Fruit fly (Drosophila melanogaster) whole organism, wandering third instar larva: ENCODE results near the gene CG15865.

Source experiments
- Abd-B ChIP-seq: fragments of >200 bp; optimal IDR thresholded peaks from 2 replicates; lab custom pipeline; 2017; ENCODE audit warnings: missing biosample characterization, missing genetic modification characterization
- CG32264 ChIP-seq: fragments of 200-800 bp; sonication (Bioruptor generic); optimal IDR thresholded peaks from 2 replicates; lab custom pipeline; 2016; ENCODE audit warnings: missing biosample characterization, missing genetic modification characterization
- CG9705 ChIP-seq: fragments of 200-800 bp; sonication (Bioruptor generic); optimal IDR thresholded peaks from 2 replicates; lab custom pipeline; 2018; ENCODE audit warnings: missing biosample characterization, mild to moderate bottlenecking, missing genetic modification characterization
- CrebA ChIP-seq: fragments of 200-800 bp; sonication (Bioruptor generic); optimal IDR thresholded peaks from 2 replicates; lab custom pipeline; 2016; ENCODE audit warnings: missing biosample characterization, mild to moderate bottlenecking, missing genetic modification characterization, borderline replicate concordance
- Dfd ChIP-seq: fragments of >200 bp; optimal IDR thresholded peaks from 2 replicates; lab custom pipeline; 2017; ENCODE audit warnings: missing biosample characterization, missing genetic modification characterization
- Dif ChIP-seq: fragments of 200-275, 200-300 bp; sonication (Bioruptor generic); optimal IDR thresholded peaks from 2 replicates; lab custom pipeline; 2018; ENCODE audit warnings: missing biosample characterization, missing genetic modification characterization; ENCODE audit not compliant: partially characterized antibody
- GATAd ChIP-seq: sonication (Bioruptor generic); optimal IDR thresholded peaks from 2 replicates; lab custom pipeline; 2016; ENCODE audit warnings: missing biosample characterization, missing genetic modification characterization
- HLH106 ChIP-seq: fragments of 200-800 bp; optimal IDR thresholded peaks from 3 replicates; lab custom pipeline; 2019; ENCODE audit warnings: missing biosample characterization, mild to moderate bottlenecking, missing genetic modification characterization, moderate library complexity
- Hnf4 ChIP-seq: fragments of 200-800 bp; sonication (Bioruptor generic); optimal IDR thresholded peaks from 2 replicates; lab custom pipeline; 2016; ENCODE audit warnings: missing biosample characterization, mild to moderate bottlenecking, missing genetic modification characterization
- Hr78 ChIP-seq: fragments of >200 bp; optimal IDR thresholded peaks from 2 replicates; lab custom pipeline; 2017; ENCODE audit warnings: missing biosample characterization, missing genetic modification characterization
- Hr83 ChIP-seq: fragments of 200-300 bp; sonication (Bioruptor generic); optimal IDR thresholded peaks from 2 replicates; lab custom pipeline; 2016; ENCODE audit warnings: missing biosample characterization, mild to moderate bottlenecking, missing genetic modification characterization, moderate library complexity; ENCODE audit not compliant: poor library complexity, severe bottlenecking
- Jra ChIP-seq: sonication (Bioruptor generic); optimal IDR thresholded peaks from 2 replicates; lab custom pipeline; 2016; ENCODE audit warnings: missing biosample characterization, missing genetic modification characterization
- Mio ChIP-seq: sonication (Bioruptor generic); optimal IDR thresholded peaks from 2 replicates; lab custom pipeline; 2016; ENCODE audit warnings: missing biosample characterization, missing genetic modification characterization
- Myc ChIP-seq: fragments of >200 bp; optimal IDR thresholded peaks from 2 replicates; lab custom pipeline; 2017
- N ChIP-seq: fragments of >200 bp; optimal IDR thresholded peaks from 2 replicates; lab custom pipeline; 2018; ENCODE audit warnings: missing biosample characterization, missing external identifiers, missing genetic modification characterization
- OdsH ChIP-seq: fragments of 200-800 bp; sonication (Bioruptor generic); optimal IDR thresholded peaks from 2 replicates; lab custom pipeline; 2016; ENCODE audit warnings: missing biosample characterization, mild to moderate bottlenecking, missing genetic modification characterization
- Rel ChIP-seq, 2 experiments: fragments of 200-800 bp; sonication (Bioruptor generic) in 1 of 2; optimal IDR thresholded peaks; 2 replicates in 1 of 2; 3 replicates in 1 of 2; lab custom pipeline; 2016 to 2019; ENCODE audit warnings: mild to moderate bottlenecking in 2 of 2, missing biosample characterization in 2 of 2, missing genetic modification characterization in 2 of 2, moderate library complexity in 1 of 2
- Sp1 ChIP-seq: fragments of 200-800 bp; sonication (Bioruptor generic); optimal IDR thresholded peaks from 3 replicates; lab custom pipeline; 2019; ENCODE audit warnings: missing biosample characterization, mild to moderate bottlenecking, missing genetic modification characterization, moderate library complexity
- Vsx2 ChIP-seq: fragments of 200-300, 225-300 bp; sonication (Bioruptor generic); optimal IDR thresholded peaks from 2 replicates; lab custom pipeline; 2018; ENCODE audit warnings: missing biosample characterization, missing genetic modification characterization; ENCODE audit not compliant: partially characterized antibody
- br ChIP-seq: fragments of 200-800 bp; sonication (Bioruptor generic); optimal IDR thresholded peaks from 2 replicates; lab custom pipeline; 2016; ENCODE audit warnings: missing biosample characterization, missing genetic modification characterization
- brk ChIP-seq: fragments of 200-800 bp; sonication (Bioruptor generic); optimal IDR thresholded peaks from 2 replicates; lab custom pipeline; 2016; ENCODE audit warnings: missing biosample characterization, mild to moderate bottlenecking, missing genetic modification characterization
- dl ChIP-seq, 2 experiments: fragments of 175-275, 200-275 bp in 1 of 2; fragments of 200-275 bp in 1 of 2; sonication (Bioruptor generic); optimal IDR thresholded peaks; lab custom pipeline; 2018; ENCODE audit warnings: mild to moderate bottlenecking in 2 of 2, missing biosample characterization in 2 of 2, missing genetic modification characterization in 2 of 2, moderate library complexity in 2 of 2; ENCODE audit not compliant: partially characterized antibody in 2 of 2, insufficient read depth in 1 of 2
- dmrt93B ChIP-seq: fragments of 200-800 bp; sonication (Bioruptor generic); optimal IDR thresholded peaks from 2 replicates; lab custom pipeline; 2018; ENCODE audit warnings: missing biosample characterization, mild to moderate bottlenecking, missing genetic modification characterization
- dsf ChIP-seq: sonication (Bioruptor generic); optimal IDR thresholded peaks from 2 replicates; lab custom pipeline; 2016; ENCODE audit warnings: missing biosample characterization, missing genetic modification characterization, borderline replicate concordance
- ey ChIP-seq: fragments of 200-800 bp; sonication (Bioruptor generic); optimal IDR thresholded peaks from 2 replicates; lab custom pipeline; 2016; ENCODE audit warnings: missing biosample characterization, missing genetic modification characterization
- foxo ChIP-seq, 2 experiments: fragments of 200-800 bp; sonication (Bioruptor generic); optimal IDR thresholded peaks; 2 replicates in 1 of 2; 3 replicates in 1 of 2; lab custom pipeline; 2016 to 2017; ENCODE audit warnings: missing biosample characterization in 2 of 2, missing genetic modification characterization in 2 of 2
- fru ChIP-seq: fragments of 200-800 bp; sonication (Bioruptor generic); optimal IDR thresholded peaks from 3 replicates; lab custom pipeline; 2016; ENCODE audit warnings: missing biosample characterization, mild to moderate bottlenecking, missing genetic modification characterization
- h ChIP-seq: fragments of 200-800 bp; sonication (Bioruptor generic); optimal IDR thresholded peaks from 3 replicates; lab custom pipeline; 2016; ENCODE audit warnings: missing biosample characterization, mild to moderate bottlenecking, missing genetic modification characterization
- jim ChIP-seq: fragments of 175-275, 200-325 bp; sonication (Bioruptor generic); optimal IDR thresholded peaks from 2 replicates; lab custom pipeline; 2016; ENCODE audit warnings: missing biosample characterization, mild to moderate bottlenecking, missing genetic modification characterization
- lola ChIP-seq: fragments of >200 bp; optimal IDR thresholded peaks from 2 replicates; lab custom pipeline; 2017; ENCODE audit warnings: missing biosample characterization, missing genetic modification characterization
- pan ChIP-seq: fragments of >200 bp; optimal IDR thresholded peaks from 2 replicates; lab custom pipeline; 2017
- psq ChIP-seq: fragments of 200-800 bp; sonication (Bioruptor generic); optimal IDR thresholded peaks from 3 replicates; lab custom pipeline; 2017; ENCODE audit warnings: missing biosample characterization, mild to moderate bottlenecking, missing genetic modification characterization, moderate library complexity
- rgr ChIP-seq: fragments of 200-800 bp; sonication (Bioruptor generic); optimal IDR thresholded peaks from 3 replicates; lab custom pipeline; 2016; ENCODE audit warnings: missing biosample characterization, mild to moderate bottlenecking, missing genetic modification characterization
- sage ChIP-seq: fragments of 200-800 bp; sonication (Bioruptor generic); optimal IDR thresholded peaks from 2 replicates; lab custom pipeline; 2016; ENCODE audit warnings: missing biosample characterization, mild to moderate bottlenecking, missing genetic modification characterization
- sv ChIP-seq: fragments of 200-800 bp; sonication (Bioruptor generic); optimal IDR thresholded peaks from 3 replicates; lab custom pipeline; 2016; ENCODE audit warnings: missing biosample characterization, missing genetic modification characterization
- tai ChIP-seq: sonication (Bioruptor generic); optimal IDR thresholded peaks from 2 replicates; lab custom pipeline; 2016; ENCODE audit warnings: missing biosample characterization, missing genetic modification characterization
- usp ChIP-seq: fragments of >200 bp; optimal IDR thresholded peaks from 2 replicates; lab custom pipeline; 2017; ENCODE audit warnings: missing biosample characterization, missing genetic modification characterization
- woc ChIP-seq: sonication (Bioruptor generic); optimal IDR thresholded peaks from 2 replicates; lab custom pipeline; 2016; ENCODE audit warnings: missing biosample characterization, mild to moderate bottlenecking, missing genetic modification characterization

The CG15865 gene

dm6 chrX:16640260-16641100 is 23.8 kb downstream of the CG15865 start, which contains the start of the genes SNRPG and mthl1 (continued):
- TF ChIP-seq Rel (GFP tag; optimal IDR thresholded peaks at IDR 0.05; lab: Kevin White, UChicago) (no peak), Rel (tag; optimal IDR thresholded peaks at IDR 0.05; lab: Kevin White, UChicago) (peak; percentile 73), fru (GFP tag; lab: Kevin White, UChicago) (peak; percentile 52), HLH106 (peak; percentile 75), br (GFP tag; lab: Kevin White, UChicago) (peak; percentile 44), CrebA (no peak), foxo (GFP tag; optimal IDR thresholded peaks at IDR 0.05; lab: Kevin White, UChicago) (peak in 1 of 2 experiments; percentile 78), CG9705 (GFP tag; lab: Kevin White, UChicago) (peak; percentile 61), Abd-B (GFP tag; lab: Kevin White, UChicago) (no peak), dl (GFP tag; optimal IDR thresholded peaks at IDR 0.05; lab: Kevin White, UChicago; ENCODE audit: insufficient read depth in 1 of 2, partially characterized antibody in 2 of 2) (no peak), Hnf4 (peak; percentile 54), ey (peak; percentile 62), OdsH (GFP tag; lab: Kevin White, UChicago) (no peak), h (GFP tag; lab: Kevin White, UChicago) (peak; percentile 56)

- TF ChIP-seq jim (no peak), psq (GFP tag; lab: Kevin White, UChicago) (no peak), foxo (GFP tag; optimal IDR thresholded peaks at IDR 0.05; lab: Kevin White, UChicago) (peak in 1 of 2 experiments; percentile 61), GATAd (GFP tag; lab: Kevin White, UChicago) (peak; percentile 16), sage (GFP tag; lab: Kevin White, UChicago) (peak; percentile 20), ey (no peak), Abd-B (GFP tag; lab: Kevin White, UChicago) (no peak), CG9705 (GFP tag; lab: Kevin White, UChicago) (peak; percentile 88), Rel (GFP tag; optimal IDR thresholded peaks at IDR 0.05; lab: Kevin White, UChicago) (no peak), Rel (tag; optimal IDR thresholded peaks at IDR 0.05; lab: Kevin White, UChicago) (peak; percentile 63), Hr78 (GFP tag; lab: Kevin White, UChicago) (no peak), sv (GFP tag; lab: Kevin White, UChicago) (peak; percentile 45), Vsx2 (GFP tag; lab: Kevin White, UChicago) (no peak), pan (lab: Kevin White, UChicago) (no peak), fru (GFP tag; lab: Kevin White, UChicago) (peak; percentile 52), N (no peak), brk (GFP tag; lab: Kevin White, UChicago) (no peak), Jra (GFP tag; lab: Kevin White, UChicago) (peak; percentile 28), Myc (lab: Kevin White, UChicago) (no peak), HLH106 (peak; percentile 59), tai (GFP tag; lab: Kevin White, UChicago) (no peak), dl (GFP tag; optimal IDR thresholded peaks at IDR 0.05; lab: Kevin White, UChicago; ENCODE audit: insufficient read depth in 1 of 2, partially characterized antibody in 2 of 2) (no peak), usp (no peak), CrebA (no peak), CG32264 (GFP tag; lab: Kevin White, UChicago) (no peak), dsf (GFP tag; lab: Kevin White, UChicago) (peak; percentile 61), Dfd (GFP tag; lab: Kevin White, UChicago) (no peak), h (GFP tag; lab: Kevin White, UChicago) (peak; percentile 58), woc (GFP tag; lab: Kevin White, UChicago) (no peak), br (GFP tag; lab: Kevin White, UChicago) (peak; percentile 76), OdsH (GFP tag; lab: Kevin White, UChicago) (peak; percentile 16), dmrt93B (GFP tag; lab: Kevin White, UChicago) (peak; percentile 80), Dif (no peak), Sp1 (peak; percentile 89), rgr (GFP tag; lab: Kevin White, UChicago) (peak; percentile 80), Mio (no peak), Hnf4 (peak; percentile 34), Hr83 (peak; percentile 80), lola (GFP tag; lab: Kevin White, UChicago) (no peak)
These were observed 26.4 kb downstream of the CG15865 start, which contains the start of gene RpS19a for dm6 chrX:16637594-16638485. TSS of gene RpS19a (plus strand) at chrX:16637894.
